Worm (Caenorhabditis elegans) whole organism, late embryonic: ENCODE results near the gene Y77E11A.23.

Experiments
- ama-1 ChIP-seq: fragments of 150-350 bp; optimal IDR thresholded peaks from 2 replicates; lab custom pipeline; 2014
- ceh-18 ChIP-seq: sonication (generic microtip); optimal IDR thresholded peaks from 2 replicates; lab custom pipeline; 2016; ENCODE audit warnings: missing genetic modification characterization, missing compliant biosample characterization
- ceh-30 ChIP-seq: fragments of 150-350 bp; optimal IDR thresholded peaks from 2 replicates; lab custom pipeline; 2014; ENCODE audit warnings: missing biosample characterization, missing genetic modification characterization
- ceh-48 ChIP-seq: sonication (generic microtip); optimal IDR thresholded peaks from 2 replicates; lab custom pipeline; 2016; ENCODE audit warnings: missing genetic modification characterization, inconsistent platforms, missing compliant biosample characterization
- dmd-4 ChIP-seq: sonication (generic microtip); optimal IDR thresholded peaks from 2 replicates; lab custom pipeline; 2016; ENCODE audit warnings: borderline replicate concordance, missing genetic modification characterization, missing compliant biosample characterization
- dve-1 ChIP-seq: sonication (generic microtip); optimal IDR thresholded peaks from 2 replicates; lab custom pipeline; 2017; ENCODE audit warnings: antibody characterized with exemption, mild to moderate bottlenecking, missing genetic modification characterization, missing compliant biosample characterization
- lim-6 ChIP-seq: sonication (generic microtip); optimal IDR thresholded peaks from 2 replicates; lab custom pipeline; 2016; ENCODE audit warnings: missing genetic modification characterization, missing compliant biosample characterization
- tbx-2 ChIP-seq: sonication (generic microtip); optimal IDR thresholded peaks from 2 replicates; lab custom pipeline; 2016; ENCODE audit warnings: missing genetic modification characterization, missing compliant biosample characterization

DNA sequence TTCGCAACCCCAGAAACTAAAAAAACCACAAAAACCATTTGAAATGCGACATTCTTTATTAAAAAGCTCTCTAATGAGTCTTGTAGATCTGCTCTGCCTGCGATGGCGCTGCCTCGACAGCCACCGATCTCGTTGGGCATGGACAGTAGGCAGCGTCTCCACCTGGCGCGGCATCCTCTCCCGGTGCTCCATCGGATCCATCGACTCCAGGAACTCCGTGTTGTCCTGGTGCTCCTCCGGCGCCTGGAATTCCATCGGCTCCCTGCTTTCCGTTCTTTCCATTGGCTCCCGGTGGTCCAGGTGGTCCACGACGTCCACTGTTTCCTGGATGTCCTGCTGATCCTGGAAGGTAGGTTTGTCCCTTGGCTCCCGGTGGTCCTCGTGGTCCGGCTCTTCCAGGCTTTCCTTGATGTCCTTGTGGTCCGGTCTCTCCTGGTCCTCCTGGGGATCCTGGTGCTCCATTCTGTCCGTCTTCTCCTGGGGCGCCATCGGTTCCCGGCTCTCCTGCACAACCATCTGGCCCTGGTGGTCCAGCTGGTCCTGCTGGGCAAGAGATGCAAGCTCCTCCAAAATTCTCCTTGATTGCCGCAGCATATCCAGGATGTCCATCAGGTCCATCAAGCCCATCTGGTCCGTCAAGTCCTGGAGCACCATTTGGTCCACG, 29.8 kb upstream of the Y77E11A.23 start:
- TF ChIP-seq lim-6 (tag; lab: Kevin White, UChicago) (no peak), dve-1 (no peak), dmd-4 (no peak), tbx-2 (tag; lab: Kevin White, UChicago) (no peak), ceh-48 (tag; lab: Kevin White, UChicago) (no peak), ceh-18 (tag; lab: Kevin White, UChicago) (no peak), ama-1 (no peak), ceh-30 (tag; lab: Kevin White, UChicago) (no peak)
